Fruit fly (Drosophila melanogaster) whole organism, embryonic: ENCODE data around the gene RpS3.

Source experiments
- CG10267 ChIP-seq: fragments of 200-800 bp; sonication (Bioruptor generic); optimal IDR thresholded peaks from 2 replicates; lab custom pipeline; 2018; ENCODE audit warnings: missing biosample characterization, mild to moderate bottlenecking, missing genetic modification characterization, moderate library complexity
- CG10565 ChIP-seq: fragments of 200-800 bp; sonication (Bioruptor generic); optimal IDR thresholded peaks from 3 replicates; lab custom pipeline; 2016; ENCODE audit warnings: missing biosample characterization, mild to moderate bottlenecking, missing genetic modification characterization
- CG11504 ChIP-seq: fragments of 200-800 bp; sonication (Bioruptor generic); optimal IDR thresholded peaks from 3 replicates; lab custom pipeline; 2019; ENCODE audit warnings: missing biosample characterization, mild to moderate bottlenecking, missing genetic modification characterization, moderate library complexity
- CG12219 ChIP-seq: fragments of 200-800 bp; sonication (Bioruptor generic); optimal IDR thresholded peaks from 3 replicates; lab custom pipeline; 2018; ENCODE audit warnings: missing biosample characterization, mild to moderate bottlenecking, missing genetic modification characterization
- CG1233 ChIP-seq: fragments of 200-800 bp; sonication (Bioruptor generic); optimal IDR thresholded peaks from 4 replicates; lab custom pipeline; 2018; ENCODE audit warnings: missing biosample characterization, mild to moderate bottlenecking, missing genetic modification characterization
- CG12744 ChIP-seq: fragments of 200-800 bp; sonication (Bioruptor generic); optimal IDR thresholded peaks from 2 replicates; lab custom pipeline; 2016; ENCODE audit warnings: missing biosample characterization, missing genetic modification characterization
- CG17385 ChIP-seq: fragments of 200-800 bp; sonication (Bioruptor generic); optimal IDR thresholded peaks from 3 replicates; lab custom pipeline; 2018; ENCODE audit warnings: missing biosample characterization, mild to moderate bottlenecking, missing genetic modification characterization
- CG1792 ChIP-seq: fragments of 200-800 bp; sonication (Bioruptor generic); optimal IDR thresholded peaks from 2 replicates; lab custom pipeline; 2016; ENCODE audit warnings: missing biosample characterization, missing genetic modification characterization
- CG18619 ChIP-seq: fragments of 200-800 bp; sonication (Bioruptor generic); optimal IDR thresholded peaks from 3 replicates; lab custom pipeline; 2017; ENCODE audit warnings: missing biosample characterization, mild to moderate bottlenecking, missing genetic modification characterization
- CG2129 ChIP-seq: fragments of 200-800 bp; sonication (Bioruptor generic); IDR thresholded peaks from 2 replicates; pipeline ENCODE4 v1.3.6; 2022; ENCODE audit warnings: missing biosample characterization, missing genetic modification characterization; ENCODE audit not compliant: partially characterized antibody
- CG2889 ChIP-seq: fragments of 200-800 bp; sonication (Bioruptor generic); IDR thresholded peaks from 3 replicates; pipeline ENCODE4 v1.3.6; 2022; ENCODE audit warnings: missing biosample characterization, missing genetic modification characterization
- CG31224 ChIP-seq: fragments of 200-800 bp; sonication (Bioruptor generic); IDR thresholded peaks from 2 replicates; pipeline ENCODE4 v1.3.6; 2022; ENCODE audit warnings: missing biosample characterization, missing genetic modification characterization
- CG3995 ChIP-seq: fragments of 200-800 bp; sonication (Bioruptor generic); optimal IDR thresholded peaks from 3 replicates; lab custom pipeline; 2016; ENCODE audit warnings: missing biosample characterization, missing genetic modification characterization
- CG4360 ChIP-seq: fragments of 200-800 bp; sonication (Bioruptor generic); IDR thresholded peaks from 2 replicates; pipeline ENCODE4 v1.3.6; 2022; ENCODE audit warnings: missing biosample characterization, missing genetic modification characterization
- CG4707 ChIP-seq: fragments of 200-800 bp; sonication (Bioruptor generic); optimal IDR thresholded peaks from 2 replicates; lab custom pipeline; 2018; ENCODE audit warnings: missing biosample characterization, mild to moderate bottlenecking, missing genetic modification characterization, moderate library complexity
- CG5245 ChIP-seq: fragments of 200-800 bp; sonication (Bioruptor generic); optimal IDR thresholded peaks from 3 replicates; lab custom pipeline; 2016; ENCODE audit warnings: missing biosample characterization, missing genetic modification characterization
- CG6175 ChIP-seq: fragments of 200-800 bp; sonication (Bioruptor generic); IDR thresholded peaks from 3 replicates; pipeline ENCODE4 v1.3.6; 2022; ENCODE audit warnings: missing biosample characterization, missing genetic modification characterization
- CG7786 ChIP-seq: fragments of 200-800 bp; sonication (Bioruptor generic); optimal IDR thresholded peaks from 2 replicates; lab custom pipeline; 2016; ENCODE audit warnings: missing biosample characterization, missing genetic modification characterization
- CG8359 ChIP-seq: fragments of 200-800 bp; sonication (Bioruptor generic); optimal IDR thresholded peaks from 2 replicates; lab custom pipeline; 2017; ENCODE audit warnings: missing biosample characterization, mild to moderate bottlenecking, missing genetic modification characterization, borderline replicate concordance
- CG8924 ChIP-seq: fragments of 200-800 bp; optimal IDR thresholded peaks from 3 replicates; lab custom pipeline; 2019; ENCODE audit warnings: missing biosample characterization, mild to moderate bottlenecking, missing genetic modification characterization, moderate library complexity
- CG9932 ChIP-seq: fragments of 200-800 bp; sonication (Bioruptor generic); IDR thresholded peaks from 2 replicates; pipeline ENCODE4 v1.3.6; 2022; ENCODE audit warnings: missing biosample characterization, missing genetic modification characterization
- Chrac-16 ChIP-seq: fragments of 200-800 bp; sonication (Bioruptor generic); optimal IDR thresholded peaks from 3 replicates; lab custom pipeline; 2016; ENCODE audit warnings: missing biosample characterization, missing genetic modification characterization
- D19B ChIP-seq: fragments of 200-800 bp; sonication (Bioruptor generic); optimal IDR thresholded peaks from 2 replicates; lab custom pipeline; 2017; ENCODE audit warnings: missing biosample characterization, mild to moderate bottlenecking, missing genetic modification characterization
- Deaf1 ChIP-seq: fragments of 200-800 bp; optimal IDR thresholded peaks from 3 replicates; lab custom pipeline; 2019; ENCODE audit warnings: missing biosample characterization, mild to moderate bottlenecking, missing genetic modification characterization, moderate library complexity
- Ets97D ChIP-seq: fragments of 200-800 bp; sonication (Bioruptor generic); optimal IDR thresholded peaks from 3 replicates; lab custom pipeline; 2016; ENCODE audit warnings: missing biosample characterization, missing genetic modification characterization
- HLHmδ ChIP-seq: fragments of 200-800 bp; sonication (Bioruptor generic); optimal IDR thresholded peaks from 2 replicates; lab custom pipeline; 2018; ENCODE audit warnings: missing biosample characterization, mild to moderate bottlenecking, missing genetic modification characterization, moderate library complexity
- Hey ChIP-seq: fragments of 200-800 bp; sonication (Bioruptor generic); optimal IDR thresholded peaks from 3 replicates; lab custom pipeline; 2018; ENCODE audit warnings: missing biosample characterization, mild to moderate bottlenecking, missing genetic modification characterization
- Hr51 ChIP-seq, 2 experiments: fragments of 200-800 bp; sonication (Bioruptor generic); optimal IDR thresholded peaks; 2 replicates in 1 of 2; 3 replicates in 1 of 2; lab custom pipeline; 2016 to 2018; ENCODE audit warnings: missing biosample characterization in 2 of 2, missing genetic modification characterization in 2 of 2, mild to moderate bottlenecking in 1 of 2, moderate library complexity in 1 of 2
- Lhr ChIP-seq: fragments of 200-800 bp; sonication (Bioruptor generic); optimal IDR thresholded peaks from 3 replicates; lab custom pipeline; 2017; ENCODE audit warnings: mild to moderate bottlenecking, missing biosample characterization, missing genetic modification reagents, missing genetic modification characterization
- Nf-YA ChIP-seq: fragments of 200-800 bp; sonication (Bioruptor generic); IDR thresholded peaks from 2 replicates; pipeline ENCODE4 v1.3.6; 2022; ENCODE audit warnings: missing biosample characterization, missing genetic modification characterization
- NfI ChIP-seq: fragments of 200-800 bp; sonication (Bioruptor generic); optimal IDR thresholded peaks from 3 replicates; lab custom pipeline; 2018; ENCODE audit warnings: missing biosample characterization, mild to moderate bottlenecking, missing genetic modification characterization, moderate library complexity
- PHDP ChIP-seq: fragments of 200-800 bp; sonication (Bioruptor generic); optimal IDR thresholded peaks from 3 replicates; lab custom pipeline; 2018; ENCODE audit warnings: missing biosample characterization, mild to moderate bottlenecking, missing genetic modification characterization, moderate library complexity
- Poxn ChIP-seq: fragments of 200-800 bp; sonication (Bioruptor generic); IDR thresholded peaks from 2 replicates; pipeline ENCODE4 v1.3.6; 2022; ENCODE audit warnings: missing biosample characterization, missing genetic modification characterization
- Ravus ChIP-seq: fragments of 200-800 bp; sonication (Bioruptor generic); IDR thresholded peaks from 2 replicates; pipeline ENCODE4 v1.3.6; 2022; ENCODE audit warnings: missing biosample characterization, missing genetic modification characterization
- Six4 ChIP-seq: fragments of 200-800 bp; sonication (Bioruptor generic); optimal IDR thresholded peaks from 2 replicates; lab custom pipeline; 2016; ENCODE audit warnings: missing biosample characterization, missing genetic modification characterization
- Sox100B ChIP-seq: fragments of 200-800 bp; sonication (Bioruptor generic); optimal IDR thresholded peaks from 3 replicates; lab custom pipeline; 2018; ENCODE audit warnings: missing biosample characterization, mild to moderate bottlenecking, missing genetic modification characterization
- Vsx1 ChIP-seq: fragments of 200-800 bp; sonication (Bioruptor generic); optimal IDR thresholded peaks from 2 replicates; lab custom pipeline; 2017; ENCODE audit warnings: missing biosample characterization, mild to moderate bottlenecking, missing genetic modification characterization, missing genetic modification reagents
- Xbp1 ChIP-seq: fragments of 200-800 bp; sonication (Bioruptor generic); optimal IDR thresholded peaks from 3 replicates; lab custom pipeline; 2016; ENCODE audit warnings: missing biosample characterization, mild to moderate bottlenecking, missing genetic modification characterization
- ab ChIP-seq: fragments of 200-800 bp; sonication (Bioruptor generic); optimal IDR thresholded peaks from 2 replicates; lab custom pipeline; 2016; ENCODE audit warnings: missing biosample characterization, missing genetic modification characterization
- ase ChIP-seq: fragments of 200-800 bp; sonication (Bioruptor generic); IDR thresholded peaks from 3 replicates; pipeline ENCODE4 v1.3.6; 2022; ENCODE audit warnings: missing biosample characterization, missing genetic modification characterization
- az2 ChIP-seq: fragments of 200-800 bp; sonication (Bioruptor generic); optimal IDR thresholded peaks from 3 replicates; lab custom pipeline; 2016; ENCODE audit warnings: missing biosample characterization, missing genetic modification characterization
- crol ChIP-seq: fragments of 200-800 bp; sonication (Bioruptor generic); IDR thresholded peaks from 2 replicates; pipeline ENCODE4 v1.3.6; 2022; ENCODE audit warnings: missing biosample characterization, missing genetic modification characterization
- da ChIP-seq: fragments of 200-800 bp; sonication (Bioruptor generic); optimal IDR thresholded peaks from 2 replicates; lab custom pipeline; 2016; ENCODE audit warnings: missing biosample characterization, missing genetic modification characterization
- dmrt11E ChIP-seq: fragments of 200-800 bp; sonication (Bioruptor generic); optimal IDR thresholded peaks from 3 replicates; lab custom pipeline; 2018; ENCODE audit warnings: missing biosample characterization, mild to moderate bottlenecking, missing genetic modification characterization, moderate library complexity
- dmrt99B ChIP-seq: fragments of 200-800 bp; sonication (Bioruptor generic); optimal IDR thresholded peaks from 2 replicates; lab custom pipeline; 2018; ENCODE audit warnings: missing biosample characterization, mild to moderate bottlenecking, missing genetic modification characterization, moderate library complexity
- en ChIP-seq: fragments of 200-800 bp; sonication (Bioruptor generic); optimal IDR thresholded peaks from 2 replicates; lab custom pipeline; 2016; ENCODE audit warnings: missing biosample characterization, missing genetic modification characterization
- fru ChIP-seq: fragments of >200 bp; optimal IDR thresholded peaks from 2 replicates; lab custom pipeline; 2017
- gcm ChIP-seq: fragments of 200-800 bp; sonication (Bioruptor generic); optimal IDR thresholded peaks from 2 replicates; lab custom pipeline; 2019; ENCODE audit warnings: missing biosample characterization, mild to moderate bottlenecking, missing genetic modification characterization, moderate library complexity
- ken ChIP-seq: fragments of 200-800 bp; sonication (Bioruptor generic); IDR thresholded peaks from 3 replicates; pipeline ENCODE4 v1.3.6; 2022; ENCODE audit warnings: missing biosample characterization, missing genetic modification characterization
- nerfin-1 ChIP-seq: fragments of 200-800 bp; sonication (Bioruptor generic); optimal IDR thresholded peaks from 3 replicates; lab custom pipeline; 2019; ENCODE audit warnings: missing biosample characterization, mild to moderate bottlenecking, missing genetic modification characterization, moderate library complexity
- slou ChIP-seq: fragments of 200-800 bp; sonication (Bioruptor generic); optimal IDR thresholded peaks from 3 replicates; lab custom pipeline; 2016; ENCODE audit warnings: missing biosample characterization, missing genetic modification characterization

Gene RpS3

DNA sequence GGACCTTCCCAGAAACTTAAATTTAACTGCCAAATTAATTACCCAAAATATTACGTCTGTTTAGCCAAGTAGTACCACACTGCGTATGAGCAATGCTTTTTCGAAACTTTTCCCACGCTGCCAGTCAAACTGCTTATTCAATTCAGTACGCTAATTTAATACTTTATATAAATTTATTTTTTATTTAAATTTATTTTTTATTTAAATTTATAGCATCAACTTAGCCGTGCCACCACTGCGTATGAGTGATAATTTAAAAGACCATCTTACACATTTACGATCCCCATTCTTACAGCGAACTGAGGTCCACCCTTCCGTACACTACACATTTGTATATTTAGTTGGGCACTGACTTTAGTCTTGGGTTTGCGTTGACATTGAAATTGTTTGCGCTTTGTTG, 23.0 kb upstream of the RpS3 start (continued):
- TF ChIP-seq D19B (GFP tag; lab: Kevin White, UChicago) (peak; percentile 75), Sox100B (GFP tag; lab: Kevin White, UChicago) (peak; percentile 79), da (no peak), Vsx1 (peak; percentile 58), CG1792 (peak; percentile 5), Hey (tag; lab: Kevin White, UChicago) (no peak), nerfin-1 (tag; lab: Kevin White, UChicago) (peak; percentile 47), ase (GFP tag; lab: Robert Waterston, UW) (no peak), Ets97D (GFP tag; lab: Kevin White, UChicago) (no peak), CG12219 (GFP tag; lab: Kevin White, UChicago) (peak; percentile 47), gcm (GFP tag; lab: Kevin White, UChicago) (peak; percentile 50), NfI (GFP tag; lab: Kevin White, UChicago) (peak; percentile 85), CG18619 (GFP tag; lab: Kevin White, UChicago) (peak; percentile 83), CG17385 (GFP tag; lab: Kevin White, UChicago) (peak; percentile 72), CG8924 (peak; percentile 87), CG1233 (GFP tag; lab: Kevin White, UChicago) (peak; percentile 80), CG4360 (no peak), CG3995 (GFP tag; lab: Kevin White, UChicago) (peak; percentile 16), Deaf1 (tag; lab: Kevin White, UChicago) (peak; percentile 66), Hr51 (GFP tag; optimal IDR thresholded peaks at IDR 0.05; lab: Kevin White, UChicago) (peak in 1 of 2 experiments; percentile 82), Poxn (GFP tag; lab: Robert Waterston, UW) (peak; percentile 49; the same call in 1 of the 2 replicates), CG6175 (no peak; the same call in 2 of the 3 replicates), slou (GFP tag; lab: Kevin White, UChicago) (peak; percentile 11), dmrt11E (tag; lab: Kevin White, UChicago) (peak; percentile 43), fru (lab: Kevin White, UChicago) (no peak), CG2129 (no peak), CG10565 (no peak), Chrac-16 (peak; percentile 32), ab (GFP tag; lab: Kevin White, UChicago) (no peak), Lhr (GFP tag; lab: Kevin White, UChicago) (no peak), CG9932 (GFP tag; lab: Robert Waterston, UW) (peak; percentile 74), CG10267 (tag; lab: Kevin White, UChicago) (peak; percentile 70), CG5245 (GFP tag; lab: Kevin White, UChicago) (no peak), az2 (GFP tag; lab: Kevin White, UChicago) (peak; percentile 54), CG12744 (no peak), CG11504 (tag; lab: Kevin White, UChicago) (peak; percentile 85), CG4707 (no peak), CG31224 (GFP tag; lab: Robert Waterston, UW) (peak; percentile 76), HLHmδ (no peak), CG8359 (GFP tag; lab: Kevin White, UChicago) (peak; percentile 30), Ravus (GFP tag; lab: Robert Waterston, UW) (no peak), crol (GFP tag; lab: Robert Waterston, UW) (no peak), CG7786 (GFP tag; lab: Kevin White, UChicago) (no peak), Nf-YA (GFP tag; lab: Robert Waterston, UW) (no peak), ken (peak; percentile 35; the same call in 1 of the 3 replicates), dmrt99B (tag; lab: Kevin White, UChicago) (peak; percentile 72), PHDP (tag; lab: Kevin White, UChicago) (peak; percentile 89), en (GFP tag; lab: Kevin White, UChicago) (no peak), Xbp1 (peak; percentile 26), Six4 (GFP tag; lab: Kevin White, UChicago) (peak; percentile 33), CG2889 (GFP tag; lab: Robert Waterston, UW) (no peak)
